Fruit fly (Drosophila melanogaster) whole organism, adult: ENCODE results near the gene D12.

Source experiments
- CG11617 ChIP-seq: fragments of 200-800 bp; sonication (Bioruptor generic); optimal IDR thresholded peaks from 2 replicates; lab custom pipeline; 2017; ENCODE audit warnings: mild to moderate bottlenecking, missing biosample characterization, missing genetic modification reagents, missing genetic modification characterization
- CG14711 ChIP-seq: fragments of 200-800 bp; sonication (Bioruptor generic); optimal IDR thresholded peaks from 2 replicates; lab custom pipeline; 2018; ENCODE audit warnings: missing biosample characterization, mild to moderate bottlenecking, missing genetic modification characterization, moderate library complexity
- Hr96 ChIP-seq: fragments of 200-800 bp; sonication (Bioruptor generic); optimal IDR thresholded peaks from 2 replicates; lab custom pipeline; 2016; ENCODE audit warnings: missing biosample characterization, missing genetic modification characterization
- kay ChIP-seq: fragments of 200-800 bp; sonication (Bioruptor generic); peaks from one replicate; lab custom pipeline; 2016; ENCODE audit warnings: missing biosample characterization, missing genetic modification characterization, borderline replicate concordance

- TF ChIP-seq CG14711 (tag; lab: Kevin White, UChicago): no peak
- no peak for TF ChIP-seq CG11617
- no peak for TF ChIP-seq Hr96 (GFP tag; lab: Kevin White, UChicago)
- no peak for TF ChIP-seq kay
Observed at dm6 chr2L:8402928-8403285, 34.3 kb downstream of the D12 start, which contains the start of gene fy.
